Worm (Caenorhabditis elegans) whole organism, young adult: ENCODE measurements around the gene F54F12.2.

ENCODE experiments used
- ceh-58 ChIP-seq: fragments of 200-800 bp; sonication (Bioruptor generic); IDR thresholded peaks from 2 replicates; pipeline ENCODE4 v1.3.6; 2022; ENCODE audit warnings: missing genetic modification characterization, missing compliant biosample characterization
- dpl-1 ChIP-seq: fragments of 150-350 bp; optimal IDR thresholded peaks from 2 replicates; lab custom pipeline; 2014; ENCODE audit warnings: missing biosample characterization, missing genetic modification reagents, missing genetic modification characterization
- madf-10 ChIP-seq: sonication (generic microtip); optimal IDR thresholded peaks from 2 replicates; lab custom pipeline; 2016; ENCODE audit warnings: mild to moderate bottlenecking, missing genetic modification characterization, missing compliant biosample characterization
- pha-4 ChIP-seq: fragments of 150-350 bp; sonication (generic microtip); optimal IDR thresholded peaks from 2 replicates; lab custom pipeline; 2014; ENCODE audit warnings: missing biosample characterization, missing genetic modification reagents, missing genetic modification characterization
- sea-2 ChIP-seq: fragments of 200-800 bp; sonication (Bioruptor generic); IDR thresholded peaks from 2 replicates; pipeline ENCODE4 v1.3.6; 2022; ENCODE audit warnings: missing genetic modification characterization, missing compliant biosample characterization
- ztf-22 ChIP-seq: fragments of 200-800 bp; sonication (Bioruptor generic); optimal IDR thresholded peaks from 2 replicates; lab custom pipeline; 2018; ENCODE audit warnings: mild to moderate bottlenecking, missing genetic modification characterization, moderate library complexity, missing compliant biosample characterization

ce11 chrIII:13002098-13002497 is 37.7 kb upstream of the F54F12.2 start, which contains the start of gene ZK1010.10:
- TF ChIP-seq sea-2 (GFP tag; lab: Robert Waterston, UW), result no peak
- TF ChIP-seq dpl-1, result no peak
- no peak for TF ChIP-seq madf-10 (tag; lab: Kevin White, UChicago)
- TF ChIP-seq ztf-22, result no peak
- TF ChIP-seq ceh-58 (GFP tag; lab: Robert Waterston, UW), result no peak
- TF ChIP-seq pha-4 (tag; lab: Kevin White, UChicago), result no peak
